Fruit fly (Drosophila melanogaster): Measurements from ENCODE around the gene Ddrgk1.

The Ddrgk1 gene

DNA sequence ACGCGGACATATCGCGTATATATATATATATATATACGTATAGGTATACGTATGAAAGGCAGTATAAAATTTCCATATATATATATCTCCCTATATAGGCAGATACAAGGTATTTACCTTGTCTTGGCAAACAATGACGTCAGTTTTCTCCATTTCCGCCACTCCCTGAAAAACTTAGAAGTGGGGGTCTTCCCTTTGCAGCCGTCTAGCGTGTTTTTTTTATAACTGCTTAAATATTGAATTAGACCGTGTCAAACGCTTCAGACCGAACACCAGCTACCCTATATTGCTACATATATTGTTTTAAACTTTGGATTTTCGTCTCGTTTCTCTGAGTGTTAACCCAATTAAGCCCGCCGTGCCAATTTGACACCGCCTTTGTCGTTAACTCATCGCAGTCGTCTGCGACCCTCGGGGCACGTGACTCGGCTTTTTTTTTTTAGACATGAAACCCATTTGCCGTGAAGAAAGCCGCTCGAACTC, 38.2 kb upstream of the Ddrgk1 start:
- TF ChIP-seq HLH3B (GFP tag; IDR thresholded peaks at IDR 0.05) (peak; percentile 55; the same call in 1 of the 2 replicates), CG18011 (GFP tag; optimal IDR thresholded peaks at IDR 0.05) (peak; percentile 8), CG5245 (GFP tag; optimal IDR thresholded peaks at IDR 0.05) (no peak), CG31224 (GFP tag; IDR thresholded peaks at IDR 0.05) (no peak), CG2120 (GFP tag; optimal IDR thresholded peaks at IDR 0.05) (peak; percentile 26), vnd (GFP tag; IDR thresholded peaks at IDR 0.05; ENCODE audit: partially characterized antibody) (no peak), CG1233 (GFP tag; optimal IDR thresholded peaks at IDR 0.05) (peak; percentile 22), CG15269 (tag; optimal IDR thresholded peaks at IDR 0.05) (peak; percentile 12), CG17359 (tag; optimal IDR thresholded peaks at IDR 0.05) (peak; percentile 19), CG2678 (tag; optimal IDR thresholded peaks at IDR 0.05) (peak; percentile 63), CG9727 (GFP tag; optimal IDR thresholded peaks at IDR 0.05) (peak; percentile 41), lmd (GFP tag; IDR thresholded peaks at IDR 0.05) (peak; percentile 37), klu (GFP tag; IDR thresholded peaks at IDR 0.05) (no peak), CG3407 (GFP tag; optimal IDR thresholded peaks at IDR 0.05) (peak; percentile 43), CG17568 (GFP tag; optimal IDR thresholded peaks at IDR 0.05) (peak; percentile 34), CG6683 (GFP tag; optimal IDR thresholded peaks at IDR 0.05) (peak; percentile 44), CG10462 (GFP tag; optimal IDR thresholded peaks at IDR 0.05) (no peak), CG17361 (GFP tag; IDR thresholded peaks at IDR 0.05) (0 out of 3 replicates have a peak, but pooled peaks have one; percentile 18), CG6765 (GFP tag; optimal IDR thresholded peaks at IDR 0.05) (peak; percentile 59), so (GFP tag; IDR thresholded peaks at IDR 0.05) (no peak), CG5180 (GFP tag; optimal IDR thresholded peaks at IDR 0.05) (peak; percentile 13), wdn (GFP tag; IDR thresholded peaks at IDR 0.05) (0 out of 2 replicates have a peak, but pooled peaks have one; percentile 30), caup (GFP tag; optimal IDR thresholded peaks at IDR 0.05; ENCODE audit: severe bottlenecking) (peak; percentile 36), CG14050 (GFP tag; IDR thresholded peaks at IDR 0.05) (no peak), CG8290 (GFP tag; optimal IDR thresholded peaks at IDR 0.05) (no peak), CG8290 (tag; optimal IDR thresholded peaks at IDR 0.05) (no peak), Rfx (GFP tag; IDR thresholded peaks at IDR 0.05) (peak; percentile 60), CG11504 (tag; optimal IDR thresholded peaks at IDR 0.05) (peak; percentile 28), CG7556 (GFP tag; optimal IDR thresholded peaks at IDR 0.05) (no peak), Awh (GFP tag; IDR thresholded peaks at IDR 0.05) (peak; percentile 50; the same call in 1 of the 2 replicates), odd (GFP tag; optimal IDR thresholded peaks at IDR 0.05) (peak; percentile 5), CG10979 (tag; optimal IDR thresholded peaks at IDR 0.05) (peak; percentile 19), CG14014 (GFP tag; IDR thresholded peaks at IDR 0.05) (peak; percentile 22; the same call in 1 of the 2 replicates), Hr51 (GFP tag; optimal IDR thresholded peaks at IDR 0.05) (peak in 1 of 2 experiments; percentile 3), CG43689 (GFP tag; IDR thresholded peaks at IDR 0.05) (no peak), en (GFP tag; optimal IDR thresholded peaks at IDR 0.05) (no peak), nau (GFP tag; optimal IDR thresholded peaks at IDR 0.05) (peak; percentile 5), CG18619 (GFP tag; optimal IDR thresholded peaks at IDR 0.05) (peak; percentile 44), Pdp1 (GFP tag; optimal IDR thresholded peaks at IDR 0.05) (peak in 1 of 2 experiments; percentile 20), Hand (GFP tag; optimal IDR thresholded peaks at IDR 0.05) (peak; percentile 21), ind (GFP tag; optimal IDR thresholded peaks at IDR 0.05) (peak; percentile 12), CG31441 (GFP tag; IDR thresholded peaks at IDR 0.05) (peak; percentile 50; the same call in 1 of the 2 replicates), CG8089 (GFP tag; optimal IDR thresholded peaks at IDR 0.05) (no peak), esg (GFP tag; conservative IDR thresholded peaks at IDR 0.05) (0 out of 2 replicates have a peak, but pooled peaks have one; percentile 20), CG2875 (GFP tag; optimal IDR thresholded peaks at IDR 0.05) (peak; percentile 26), Ptx1 (GFP tag; IDR thresholded peaks at IDR 0.05) (0 out of 2 replicates have a peak, but pooled peaks have one; percentile 27), ara (GFP tag; IDR thresholded peaks at IDR 0.05) (0 out of 2 replicates have a peak, but pooled peaks have one; percentile 18), ci (GFP tag; IDR thresholded peaks at IDR 0.05) (peak; percentile 50; the same call in 1 of the 3 replicates), kni (GFP tag; optimal IDR thresholded peaks at IDR 0.05) (peak; percentile 55)
